Fruit fly (Drosophila melanogaster) whole organism, adult: ENCODE results near the gene CG8564.

Experiments
- CG1620 ChIP-seq: fragments of 200-800 bp; sonication (Bioruptor generic); optimal IDR thresholded peaks from 2 replicates; lab custom pipeline; 2016; ENCODE audit warnings: missing biosample characterization, missing genetic modification characterization
- CG33017 ChIP-seq: fragments of 200-800 bp; sonication (Bioruptor generic); optimal IDR thresholded peaks from 2 replicates; lab custom pipeline; 2018; ENCODE audit warnings: missing biosample characterization, mild to moderate bottlenecking, missing genetic modification characterization, moderate library complexity
- toe ChIP-seq: fragments of 200-800 bp; sonication (Bioruptor generic); optimal IDR thresholded peaks from 2 replicates; lab custom pipeline; 2016; ENCODE audit warnings: missing biosample characterization, missing genetic modification characterization

DNA sequence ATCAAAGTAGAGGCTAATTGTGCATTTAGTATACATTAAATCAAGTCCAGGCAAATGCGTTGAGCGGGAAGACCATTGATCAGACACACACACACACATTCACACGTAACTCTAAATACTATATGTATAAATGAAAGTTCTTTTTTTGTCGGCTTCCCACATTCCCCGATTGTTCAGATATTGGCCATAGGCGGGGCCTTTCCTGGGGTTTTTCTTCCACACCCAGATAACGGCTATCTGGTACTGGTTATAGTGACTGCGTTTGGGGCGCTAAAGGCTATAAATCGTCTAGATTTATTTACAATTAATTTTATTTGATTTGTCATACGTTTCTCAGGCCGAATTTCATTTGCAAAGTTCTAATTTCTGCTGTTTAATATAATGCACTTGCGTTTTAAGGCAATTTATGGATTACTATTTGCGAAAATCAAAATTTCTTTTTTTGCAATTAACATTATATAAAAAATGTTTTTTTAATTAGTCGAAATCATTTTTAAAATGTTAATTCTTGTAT is 45.2 kb upstream of the CG8564 start:
- TF ChIP-seq toe (no peak), CG1620 (GFP tag; lab: Kevin White, UChicago) (no peak), CG33017 (no peak)
